Fruit fly (Drosophila melanogaster) whole organism, wandering third instar larva: Measurements from ENCODE around the gene Rpp14a.

Experiments
- Abd-B ChIP-seq: fragments of >200 bp; optimal IDR thresholded peaks from 2 replicates; lab custom pipeline; 2017; ENCODE audit warnings: missing biosample characterization, missing genetic modification characterization
- CG32264 ChIP-seq: fragments of 200-800 bp; sonication (Bioruptor generic); optimal IDR thresholded peaks from 2 replicates; lab custom pipeline; 2016; ENCODE audit warnings: missing biosample characterization, missing genetic modification characterization
- CG9705 ChIP-seq: fragments of 200-800 bp; sonication (Bioruptor generic); optimal IDR thresholded peaks from 2 replicates; lab custom pipeline; 2018; ENCODE audit warnings: missing biosample characterization, mild to moderate bottlenecking, missing genetic modification characterization
- Dfd ChIP-seq: fragments of >200 bp; optimal IDR thresholded peaks from 2 replicates; lab custom pipeline; 2017; ENCODE audit warnings: missing biosample characterization, missing genetic modification characterization
- Dif ChIP-seq: fragments of 200-275, 200-300 bp; sonication (Bioruptor generic); optimal IDR thresholded peaks from 2 replicates; lab custom pipeline; 2018; ENCODE audit warnings: missing biosample characterization, missing genetic modification characterization; ENCODE audit not compliant: partially characterized antibody
- GATAd ChIP-seq: sonication (Bioruptor generic); optimal IDR thresholded peaks from 2 replicates; lab custom pipeline; 2016; ENCODE audit warnings: missing biosample characterization, missing genetic modification characterization
- HLH106 ChIP-seq: fragments of 200-800 bp; optimal IDR thresholded peaks from 3 replicates; lab custom pipeline; 2019; ENCODE audit warnings: missing biosample characterization, mild to moderate bottlenecking, missing genetic modification characterization, moderate library complexity
- Hnf4 ChIP-seq: fragments of 200-800 bp; sonication (Bioruptor generic); optimal IDR thresholded peaks from 2 replicates; lab custom pipeline; 2016; ENCODE audit warnings: missing biosample characterization, mild to moderate bottlenecking, missing genetic modification characterization
- Hr83 ChIP-seq: fragments of 200-300 bp; sonication (Bioruptor generic); optimal IDR thresholded peaks from 2 replicates; lab custom pipeline; 2016; ENCODE audit warnings: missing biosample characterization, mild to moderate bottlenecking, missing genetic modification characterization, moderate library complexity; ENCODE audit not compliant: poor library complexity, severe bottlenecking
- Jra ChIP-seq: sonication (Bioruptor generic); optimal IDR thresholded peaks from 2 replicates; lab custom pipeline; 2016; ENCODE audit warnings: missing biosample characterization, missing genetic modification characterization
- Mio ChIP-seq: sonication (Bioruptor generic); optimal IDR thresholded peaks from 2 replicates; lab custom pipeline; 2016; ENCODE audit warnings: missing biosample characterization, missing genetic modification characterization
- Myc ChIP-seq: fragments of >200 bp; optimal IDR thresholded peaks from 2 replicates; lab custom pipeline; 2017
- N ChIP-seq: fragments of >200 bp; optimal IDR thresholded peaks from 2 replicates; lab custom pipeline; 2018; ENCODE audit warnings: missing biosample characterization, missing external identifiers, missing genetic modification characterization
- OdsH ChIP-seq: fragments of 200-800 bp; sonication (Bioruptor generic); optimal IDR thresholded peaks from 2 replicates; lab custom pipeline; 2016; ENCODE audit warnings: missing biosample characterization, mild to moderate bottlenecking, missing genetic modification characterization
- Rel ChIP-seq, 2 experiments: fragments of 200-800 bp; sonication (Bioruptor generic) in 1 of 2; optimal IDR thresholded peaks; 2 replicates in 1 of 2; 3 replicates in 1 of 2; lab custom pipeline; 2016 to 2019; ENCODE audit warnings: mild to moderate bottlenecking in 2 of 2, missing biosample characterization in 2 of 2, missing genetic modification characterization in 2 of 2, moderate library complexity in 1 of 2
- Sp1 ChIP-seq: fragments of 200-800 bp; sonication (Bioruptor generic); optimal IDR thresholded peaks from 3 replicates; lab custom pipeline; 2019; ENCODE audit warnings: missing biosample characterization, mild to moderate bottlenecking, missing genetic modification characterization, moderate library complexity
- Vsx2 ChIP-seq: fragments of 200-300, 225-300 bp; sonication (Bioruptor generic); optimal IDR thresholded peaks from 2 replicates; lab custom pipeline; 2018; ENCODE audit warnings: missing biosample characterization, missing genetic modification characterization; ENCODE audit not compliant: partially characterized antibody
- br ChIP-seq: fragments of 200-800 bp; sonication (Bioruptor generic); optimal IDR thresholded peaks from 2 replicates; lab custom pipeline; 2016; ENCODE audit warnings: missing biosample characterization, missing genetic modification characterization
- dl ChIP-seq, 2 experiments: fragments of 175-275, 200-275 bp in 1 of 2; fragments of 200-275 bp in 1 of 2; sonication (Bioruptor generic); optimal IDR thresholded peaks; lab custom pipeline; 2018; ENCODE audit warnings: mild to moderate bottlenecking in 2 of 2, missing biosample characterization in 2 of 2, missing genetic modification characterization in 2 of 2, moderate library complexity in 2 of 2; ENCODE audit not compliant: partially characterized antibody in 2 of 2, insufficient read depth in 1 of 2
- dmrt93B ChIP-seq: fragments of 200-800 bp; sonication (Bioruptor generic); optimal IDR thresholded peaks from 2 replicates; lab custom pipeline; 2018; ENCODE audit warnings: missing biosample characterization, mild to moderate bottlenecking, missing genetic modification characterization
- dsf ChIP-seq: sonication (Bioruptor generic); optimal IDR thresholded peaks from 2 replicates; lab custom pipeline; 2016; ENCODE audit warnings: missing biosample characterization, missing genetic modification characterization, borderline replicate concordance
- ey ChIP-seq: fragments of 200-800 bp; sonication (Bioruptor generic); optimal IDR thresholded peaks from 2 replicates; lab custom pipeline; 2016; ENCODE audit warnings: missing biosample characterization, missing genetic modification characterization
- foxo ChIP-seq, 2 experiments: fragments of 200-800 bp; sonication (Bioruptor generic); optimal IDR thresholded peaks; 2 replicates in 1 of 2; 3 replicates in 1 of 2; lab custom pipeline; 2016 to 2017; ENCODE audit warnings: missing biosample characterization in 2 of 2, missing genetic modification characterization in 2 of 2
- fru ChIP-seq: fragments of 200-800 bp; sonication (Bioruptor generic); optimal IDR thresholded peaks from 3 replicates; lab custom pipeline; 2016; ENCODE audit warnings: missing biosample characterization, mild to moderate bottlenecking, missing genetic modification characterization
- h ChIP-seq: fragments of 200-800 bp; sonication (Bioruptor generic); optimal IDR thresholded peaks from 3 replicates; lab custom pipeline; 2016; ENCODE audit warnings: missing biosample characterization, mild to moderate bottlenecking, missing genetic modification characterization
- jim ChIP-seq: fragments of 175-275, 200-325 bp; sonication (Bioruptor generic); optimal IDR thresholded peaks from 2 replicates; lab custom pipeline; 2016; ENCODE audit warnings: missing biosample characterization, mild to moderate bottlenecking, missing genetic modification characterization
- lola ChIP-seq: fragments of >200 bp; optimal IDR thresholded peaks from 2 replicates; lab custom pipeline; 2017; ENCODE audit warnings: missing biosample characterization, missing genetic modification characterization
- pan ChIP-seq: fragments of >200 bp; optimal IDR thresholded peaks from 2 replicates; lab custom pipeline; 2017
- psq ChIP-seq: fragments of 200-800 bp; sonication (Bioruptor generic); optimal IDR thresholded peaks from 3 replicates; lab custom pipeline; 2017; ENCODE audit warnings: missing biosample characterization, mild to moderate bottlenecking, missing genetic modification characterization, moderate library complexity
- rgr ChIP-seq: fragments of 200-800 bp; sonication (Bioruptor generic); optimal IDR thresholded peaks from 3 replicates; lab custom pipeline; 2016; ENCODE audit warnings: missing biosample characterization, mild to moderate bottlenecking, missing genetic modification characterization
- sage ChIP-seq: fragments of 200-800 bp; sonication (Bioruptor generic); optimal IDR thresholded peaks from 2 replicates; lab custom pipeline; 2016; ENCODE audit warnings: missing biosample characterization, mild to moderate bottlenecking, missing genetic modification characterization
- sv ChIP-seq: fragments of 200-800 bp; sonication (Bioruptor generic); optimal IDR thresholded peaks from 3 replicates; lab custom pipeline; 2016; ENCODE audit warnings: missing biosample characterization, missing genetic modification characterization
- tai ChIP-seq: sonication (Bioruptor generic); optimal IDR thresholded peaks from 2 replicates; lab custom pipeline; 2016; ENCODE audit warnings: missing biosample characterization, missing genetic modification characterization
- usp ChIP-seq: fragments of >200 bp; optimal IDR thresholded peaks from 2 replicates; lab custom pipeline; 2017; ENCODE audit warnings: missing biosample characterization, missing genetic modification characterization
- woc ChIP-seq: sonication (Bioruptor generic); optimal IDR thresholded peaks from 2 replicates; lab custom pipeline; 2016; ENCODE audit warnings: missing biosample characterization, mild to moderate bottlenecking, missing genetic modification characterization

Gene Rpp14a

dm6 chr3R:30095381-30095780 lies 38.7 kb downstream of the Rpp14a start:
- TF ChIP-seq Dif (GFP tag; lab: Kevin White, UChicago) (peak; percentile 47), ey (GFP tag; lab: Kevin White, UChicago) (no peak), pan (lab: Kevin White, UChicago) (no peak), fru (GFP tag; lab: Kevin White, UChicago) (peak; percentile 13), tai (GFP tag; lab: Kevin White, UChicago) (no peak), dsf (GFP tag; lab: Kevin White, UChicago) (no peak), Vsx2 (GFP tag; lab: Kevin White, UChicago) (peak; percentile 63), OdsH (GFP tag; lab: Kevin White, UChicago) (no peak), Sp1 (GFP tag; lab: Kevin White, UChicago) (peak; percentile 47), CG32264 (GFP tag; lab: Kevin White, UChicago) (no peak), jim (GFP tag; lab: Kevin White, UChicago) (peak; percentile 73), CG9705 (GFP tag; lab: Kevin White, UChicago) (no peak), Mio (GFP tag; lab: Kevin White, UChicago) (no peak), HLH106 (tag; lab: Kevin White, UChicago) (no peak), GATAd (GFP tag; lab: Kevin White, UChicago) (no peak), lola (GFP tag; lab: Kevin White, UChicago) (no peak), h (GFP tag; lab: Kevin White, UChicago) (no peak), Abd-B (no peak), psq (GFP tag; lab: Kevin White, UChicago) (peak; percentile 76), woc (GFP tag; lab: Kevin White, UChicago) (no peak), Myc (lab: Kevin White, UChicago) (no peak), br (GFP tag; lab: Kevin White, UChicago) (no peak), Rel (GFP tag; optimal IDR thresholded peaks at IDR 0.05; lab: Kevin White, UChicago) (peak; percentile 67), Rel (tag; optimal IDR thresholded peaks at IDR 0.05; lab: Kevin White, UChicago) (peak; percentile 68), sage (GFP tag; lab: Kevin White, UChicago) (no peak)

- TF ChIP-seq usp (GFP tag; lab: Kevin White, UChicago) (no peak), Hr83 (GFP tag; lab: Kevin White, UChicago) (no peak), OdsH (GFP tag; lab: Kevin White, UChicago) (peak; percentile 26), ey (GFP tag; lab: Kevin White, UChicago) (peak; percentile 66), HLH106 (tag; lab: Kevin White, UChicago) (peak; percentile 39), dsf (GFP tag; lab: Kevin White, UChicago) (no peak), Abd-B (no peak), GATAd (GFP tag; lab: Kevin White, UChicago) (no peak), woc (GFP tag; lab: Kevin White, UChicago) (no peak), Sp1 (GFP tag; lab: Kevin White, UChicago) (no peak), psq (GFP tag; lab: Kevin White, UChicago) (no peak), Rel (GFP tag; optimal IDR thresholded peaks at IDR 0.05; lab: Kevin White, UChicago) (no peak), Rel (tag; optimal IDR thresholded peaks at IDR 0.05; lab: Kevin White, UChicago) (no peak), dl (GFP tag; optimal IDR thresholded peaks at IDR 0.05; lab: Kevin White, UChicago; ENCODE audit: insufficient read depth in 1 of 2, partially characterized antibody in 2 of 2) (no peak), Dif (GFP tag; lab: Kevin White, UChicago) (no peak), pan (lab: Kevin White, UChicago) (no peak), Vsx2 (GFP tag; lab: Kevin White, UChicago) (no peak), Jra (no peak), h (GFP tag; lab: Kevin White, UChicago) (peak; percentile 41), tai (GFP tag; lab: Kevin White, UChicago) (no peak), CG32264 (GFP tag; lab: Kevin White, UChicago) (no peak), rgr (peak; percentile 61), dmrt93B (GFP tag; lab: Kevin White, UChicago) (peak; percentile 9), jim (GFP tag; lab: Kevin White, UChicago) (no peak), foxo (GFP tag; optimal IDR thresholded peaks at IDR 0.05; lab: Kevin White, UChicago) (peak in 1 of 2 experiments; percentile 50), Hnf4 (peak; percentile 27), N (GFP tag; lab: Kevin White, UChicago) (no peak), sage (GFP tag; lab: Kevin White, UChicago) (no peak), sv (GFP tag; lab: Kevin White, UChicago) (no peak), Dfd (no peak), br (GFP tag; lab: Kevin White, UChicago) (peak; percentile 25)
Measured at dm6 chr3R:30095855-30096254, 39.2 kb downstream of the Rpp14a start.
